Fruit fly (Drosophila melanogaster): ENCODE measurements around the gene Wnt5.

Wnt5 gene

dm6 chrX:18533308-18533707, 28.1 kb upstream of the Wnt5 start (continued):
- peak; percentile 23 for TF ChIP-seq CG8924 (tag; optimal IDR thresholded peaks at IDR 0.05)
- TF ChIP-seq zen2 (GFP tag; IDR thresholded peaks at IDR 0.05; ENCODE audit: partially characterized antibody): no peak
- TF ChIP-seq vvl (GFP tag; IDR thresholded peaks at IDR 0.05): 0 out of 2 replicates have a peak, but pooled peaks have one; percentile 27
- TF ChIP-seq C15 (GFP tag; IDR thresholded peaks at IDR 0.05): no peak
- no peak for TF ChIP-seq NFAT (GFP tag; IDR thresholded peaks at IDR 0.05)
- no peak for TF ChIP-seq CG14965 (GFP tag; optimal IDR thresholded peaks at IDR 0.05; ENCODE audit: borderline replicate concordance)
- TF ChIP-seq sc (optimal IDR thresholded peaks at IDR 0.05): no peak
- peak; percentile 0 for TF ChIP-seq sc (GFP tag; optimal IDR thresholded peaks at IDR 0.05)
- no peak for TF ChIP-seq CG3838 (GFP tag; optimal IDR thresholded peaks at IDR 0.05)
- TF ChIP-seq odd (GFP tag; optimal IDR thresholded peaks at IDR 0.05): no peak
- TF ChIP-seq CG10147 (GFP tag; optimal IDR thresholded peaks at IDR 0.05): no peak
- TF ChIP-seq Dek (tag; optimal IDR thresholded peaks at IDR 0.05): no peak
- no peak for TF ChIP-seq ase (GFP tag; IDR thresholded peaks at IDR 0.05)
- peak in 1 of 3 experiments; percentile 57 for TF ChIP-seq lola (GFP tag; optimal IDR thresholded peaks at IDR 0.05)
- TF ChIP-seq Sox100B (GFP tag; optimal IDR thresholded peaks at IDR 0.05): peak; percentile 4
- peak; percentile 5 for TF ChIP-seq CG9727 (GFP tag; optimal IDR thresholded peaks at IDR 0.05)
- TF ChIP-seq CG11504 (tag; optimal IDR thresholded peaks at IDR 0.05): peak; percentile 59
- no peak for TF ChIP-seq nom (GFP tag; optimal IDR thresholded peaks at IDR 0.05)
- peak; percentile 53 for TF ChIP-seq row (GFP tag; IDR thresholded peaks at IDR 0.05)
- TF ChIP-seq dmrt11E (tag; optimal IDR thresholded peaks at IDR 0.05): peak; percentile 62
- peak; percentile 52 for TF ChIP-seq grau (tag; optimal IDR thresholded peaks at IDR 0.05)
- peak; percentile 14 for TF ChIP-seq CG13424 (tag; optimal IDR thresholded peaks at IDR 0.05)
- peak; percentile 37; the same call in 1 of the 2 replicates for TF ChIP-seq lmd (GFP tag; IDR thresholded peaks at IDR 0.05)
- no peak for TF ChIP-seq luna (GFP tag; optimal IDR thresholded peaks at IDR 0.05)
- TF ChIP-seq corto (GFP tag; optimal IDR thresholded peaks at IDR 0.05): peak; percentile 7
- no peak for TF ChIP-seq Doc2 (GFP tag; IDR thresholded peaks at IDR 0.05)
- TF ChIP-seq pb (GFP tag; optimal IDR thresholded peaks at IDR 0.05): peak; percentile 24
- TF ChIP-seq CG4424 (GFP tag; optimal IDR thresholded peaks at IDR 0.05): peak; percentile 3
- TF ChIP-seq Hr51 (GFP tag; optimal IDR thresholded peaks at IDR 0.05): peak in 1 of 2 experiments; percentile 45
- peak; percentile 89 for TF ChIP-seq sens (GFP tag)
- TF ChIP-seq Sry-β (GFP tag; optimal IDR thresholded peaks at IDR 0.05): no peak
- no peak for TF ChIP-seq CG34376 (GFP tag; optimal IDR thresholded peaks at IDR 0.05)
- no peak for TF ChIP-seq E2f2 (GFP tag; IDR thresholded peaks at IDR 0.05)
- peak in 1 of 2 experiments; percentile 70 for TF ChIP-seq bsh (GFP tag; optimal IDR thresholded peaks at IDR 0.05)
- peak; percentile 4 for TF ChIP-seq Ets97D (GFP tag; optimal IDR thresholded peaks at IDR 0.05)
- peak; percentile 33 for TF ChIP-seq gsb-n (tag; optimal IDR thresholded peaks at IDR 0.05)
- TF ChIP-seq CG9932 (GFP tag; IDR thresholded peaks at IDR 0.05): no peak
- peak; percentile 11 for TF ChIP-seq Lhr (GFP tag; optimal IDR thresholded peaks at IDR 0.05)
- TF ChIP-seq CG7745 (tag; optimal IDR thresholded peaks at IDR 0.05): no peak
- TF ChIP-seq B-H1 (GFP tag; IDR thresholded peaks at IDR 0.05): no peak
- peak; percentile 13 for TF ChIP-seq CG16815 (GFP tag; optimal IDR thresholded peaks at IDR 0.05)
- peak; percentile 29 for TF ChIP-seq kay (GFP tag; optimal IDR thresholded peaks at IDR 0.05)
- peak; percentile 46 for TF ChIP-seq PHDP (tag; optimal IDR thresholded peaks at IDR 0.05)
- peak; percentile 31 for TF ChIP-seq CG17385 (GFP tag; optimal IDR thresholded peaks at IDR 0.05)
- TF ChIP-seq Med (GFP tag): peak; percentile 80
- peak; percentile 59 for TF ChIP-seq CG7839 (tag; optimal IDR thresholded peaks at IDR 0.05)
- no peak for TF ChIP-seq ems (GFP tag; optimal IDR thresholded peaks at IDR 0.05)
- TF ChIP-seq fru (optimal IDR thresholded peaks at IDR 0.05): no peak
- TF ChIP-seq CG17328 (GFP tag; IDR thresholded peaks at IDR 0.05): 0 out of 2 replicates have a peak, but pooled peaks have one; percentile 41
- TF ChIP-seq pan (optimal IDR thresholded peaks at IDR 0.05): no peak
- peak in 1 of 2 experiments; percentile 24 for TF ChIP-seq pan (GFP tag; optimal IDR thresholded peaks at IDR 0.05 in 1 of 2, IDR thresholded peaks at IDR 0.05 in 1 of 2)

Data from whole organism, embryonic.